Worm (Caenorhabditis elegans): ENCODE results near the gene wdr-46.

DNA sequence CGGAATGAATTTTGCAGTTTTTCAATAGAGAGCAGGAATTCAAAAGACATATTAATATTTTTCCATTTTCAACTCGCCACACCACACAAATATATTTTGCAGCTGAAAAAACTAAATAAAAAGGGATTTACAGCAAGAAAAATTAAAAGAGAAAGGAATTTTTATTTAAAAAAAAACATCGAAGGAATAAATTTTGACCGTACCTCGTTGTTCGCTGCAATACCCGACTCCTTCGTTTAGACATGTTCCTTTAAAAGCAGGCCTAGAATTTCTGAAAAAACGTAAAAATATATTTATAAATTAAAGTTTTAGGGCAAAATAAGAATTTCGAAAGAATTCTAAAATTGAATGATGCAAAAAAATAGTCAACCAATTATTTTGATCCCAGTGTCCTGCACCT lies 36.3 kb upstream of the wdr-46 start, which contains the start of gene F19B6.1:
- TF ChIP-seq pqm-1 (tag; optimal IDR thresholded peaks at IDR 0.05) (no peak), hlh-30 (tag; optimal IDR thresholded peaks at IDR 0.05; ENCODE audit: insufficient read depth) (no peak), odd-2 (tag; optimal IDR thresholded peaks at IDR 0.05) (no peak), K09A11.1 (tag; optimal IDR thresholded peaks at IDR 0.05; ENCODE audit: insufficient read depth) (no peak), eyg-1 (tag; optimal IDR thresholded peaks at IDR 0.05) (no peak), pha-4 (tag; optimal IDR thresholded peaks at IDR 0.05) (no peak), syd-9 (tag; optimal IDR thresholded peaks at IDR 0.05) (no peak), tbx-2 (tag; optimal IDR thresholded peaks at IDR 0.05) (no peak), ceh-19 (GFP tag; optimal IDR thresholded peaks at IDR 0.05) (no peak), unc-42 (tag; optimal IDR thresholded peaks at IDR 0.05) (no peak), ceh-22 (tag; optimal IDR thresholded peaks at IDR 0.05) (no peak), ceh-6 (GFP tag; optimal IDR thresholded peaks at IDR 0.05) (no peak)
